Fruit fly (Drosophila melanogaster) whole organism, embryonic: Measurements from ENCODE around the gene Sf3b3.

Experiments used
- Antp ChIP-seq: fragments of 200-800 bp; sonication (Bioruptor generic); optimal IDR thresholded peaks from 3 replicates; lab custom pipeline; 2016; ENCODE audit warnings: missing biosample characterization, missing genetic modification characterization
- BEAF-32 ChIP-seq: fragments of 200-800 bp; sonication (Bioruptor generic); optimal IDR thresholded peaks from 3 replicates; lab custom pipeline; 2017; ENCODE audit warnings: missing biosample characterization, missing genetic modification characterization, mild to moderate bottlenecking, moderate library complexity, missing genetic modification reagents
- Blimp-1 ChIP-seq: fragments of 200-800 bp; sonication (Bioruptor generic); optimal IDR thresholded peaks from 3 replicates; lab custom pipeline; 2018; ENCODE audit warnings: missing biosample characterization, missing genetic modification characterization, mild to moderate bottlenecking, moderate library complexity, missing genetic modification reagents
- CG10654 ChIP-seq: fragments of 200-800 bp; sonication (Bioruptor generic); optimal IDR thresholded peaks from 2 replicates; lab custom pipeline; 2016; ENCODE audit warnings: missing biosample characterization, missing genetic modification characterization
- CG10959 ChIP-seq: fragments of 200-800 bp; sonication (Bioruptor generic); IDR thresholded peaks from 2 replicates; pipeline ENCODE4 v1.3.6; 2022; ENCODE audit warnings: missing biosample characterization, missing genetic modification characterization
- CG13296 ChIP-seq: fragments of 200-800 bp; sonication (Bioruptor generic); optimal IDR thresholded peaks from 3 replicates; lab custom pipeline; 2018; ENCODE audit warnings: missing biosample characterization, mild to moderate bottlenecking, missing genetic modification characterization
- CG13424 ChIP-seq: fragments of 200-800 bp; sonication (Bioruptor generic); optimal IDR thresholded peaks from 2 replicates; lab custom pipeline; 2019; ENCODE audit warnings: missing biosample characterization, mild to moderate bottlenecking, missing genetic modification characterization, moderate library complexity
- CG15269 ChIP-seq: fragments of 200-800 bp; sonication (Bioruptor generic); optimal IDR thresholded peaks from 2 replicates; lab custom pipeline; 2018; ENCODE audit warnings: missing biosample characterization, mild to moderate bottlenecking, missing genetic modification characterization, moderate library complexity
- CG15696 ChIP-seq: fragments of 200-800 bp; sonication (Bioruptor generic); optimal IDR thresholded peaks from 2 replicates; lab custom pipeline; 2019; ENCODE audit warnings: missing biosample characterization, mild to moderate bottlenecking, missing genetic modification characterization, moderate library complexity
- CG1602 ChIP-seq: fragments of 200-800 bp; sonication (Bioruptor generic); optimal IDR thresholded peaks from 3 replicates; lab custom pipeline; 2016; ENCODE audit warnings: missing biosample characterization, missing genetic modification characterization
- CG17612 ChIP-seq: fragments of 200-800 bp; sonication (Bioruptor generic); IDR thresholded peaks from 2 replicates; pipeline ENCODE4 v1.3.6; 2022; ENCODE audit warnings: missing biosample characterization, missing genetic modification characterization
- CG3281 ChIP-seq: fragments of 200-800 bp; sonication (Bioruptor generic); optimal IDR thresholded peaks from 3 replicates; lab custom pipeline; 2017; ENCODE audit warnings: missing biosample characterization, mild to moderate bottlenecking, missing genetic modification characterization
- CG4360 ChIP-seq: fragments of 200-800 bp; sonication (Bioruptor generic); IDR thresholded peaks from 2 replicates; pipeline ENCODE4 v1.3.6; 2022; ENCODE audit warnings: missing biosample characterization, missing genetic modification characterization
- CG4404 ChIP-seq: fragments of 200-800 bp; sonication (Bioruptor generic); IDR thresholded peaks from 2 replicates; pipeline ENCODE4 v1.3.6; 2022; ENCODE audit warnings: missing biosample characterization, missing genetic modification characterization
- CG6254 ChIP-seq: fragments of 200-800 bp; sonication (Bioruptor generic); optimal IDR thresholded peaks from 3 replicates; lab custom pipeline; 2017; ENCODE audit warnings: mild to moderate bottlenecking, missing biosample characterization, missing genetic modification reagents, missing genetic modification characterization
- CG7745 ChIP-seq: fragments of 200-800 bp; sonication (Bioruptor generic); optimal IDR thresholded peaks from 2 replicates; lab custom pipeline; 2018; ENCODE audit warnings: missing biosample characterization, mild to moderate bottlenecking, missing genetic modification characterization, moderate library complexity
- CG8765 ChIP-seq: fragments of 200-800 bp; sonication (Bioruptor generic); IDR thresholded peaks from 2 replicates; pipeline ENCODE4 v1.3.6; 2022; ENCODE audit warnings: missing biosample characterization, missing genetic modification characterization
- CG9215 ChIP-seq: fragments of 200-800 bp; sonication (Bioruptor generic); IDR thresholded peaks from 2 replicates; pipeline ENCODE4 v1.3.6; 2022; ENCODE audit warnings: missing biosample characterization, missing genetic modification characterization
- Dp ChIP-seq: fragments of 200-800 bp; sonication (Bioruptor generic); optimal IDR thresholded peaks from 2 replicates; lab custom pipeline; 2018; ENCODE audit warnings: missing biosample characterization, mild to moderate bottlenecking, missing genetic modification characterization, moderate library complexity
- Fer1 ChIP-seq: fragments of 200-800 bp; sonication (Bioruptor generic); optimal IDR thresholded peaks from 2 replicates; lab custom pipeline; 2017; ENCODE audit warnings: missing biosample characterization, mild to moderate bottlenecking, missing genetic modification characterization
- Gsc ChIP-seq: fragments of 200-800 bp; sonication (Bioruptor generic); IDR thresholded peaks from 2 replicates; pipeline ENCODE4 v1.3.6; 2022; ENCODE audit warnings: missing biosample characterization, missing genetic modification characterization
- HLH4C ChIP-seq: fragments of 200-800 bp; sonication (Bioruptor generic); IDR thresholded peaks from 3 replicates; pipeline ENCODE4 v1.3.6; 2022; ENCODE audit warnings: missing biosample characterization, missing genetic modification characterization; ENCODE audit not compliant: partially characterized antibody
- MBD-R2 ChIP-seq: fragments of 200-800 bp; sonication (Bioruptor generic); IDR thresholded peaks from 2 replicates; pipeline ENCODE4 v1.3.6; 2022; ENCODE audit warnings: missing biosample characterization, missing genetic modification characterization
- Meics ChIP-seq: fragments of 200-800 bp; sonication (Bioruptor generic); optimal IDR thresholded peaks from 2 replicates; lab custom pipeline; 2017; ENCODE audit warnings: missing biosample characterization, mild to moderate bottlenecking, missing genetic modification characterization
- NFAT ChIP-seq: fragments of 200-800 bp; sonication (Bioruptor generic); IDR thresholded peaks from 2 replicates; pipeline ENCODE4 v1.3.6; 2022; ENCODE audit warnings: missing biosample characterization, missing genetic modification characterization
- Scr ChIP-seq: fragments of 200-800 bp; sonication (Bioruptor generic); IDR thresholded peaks from 2 replicates; pipeline ENCODE4 v1.3.6; 2022; ENCODE audit warnings: missing biosample characterization, missing genetic modification characterization; ENCODE audit not compliant: partially characterized antibody
- ac ChIP-seq: fragments of 200-800 bp; sonication (Bioruptor generic); optimal IDR thresholded peaks from 3 replicates; lab custom pipeline; 2017; ENCODE audit warnings: missing biosample characterization, mild to moderate bottlenecking, missing genetic modification characterization
- ara ChIP-seq: fragments of 200-800 bp; sonication (Bioruptor generic); IDR thresholded peaks from 2 replicates; pipeline ENCODE4 v1.3.6; 2022; ENCODE audit warnings: missing biosample characterization, missing genetic modification characterization
- az2 ChIP-seq: fragments of 200-800 bp; sonication (Bioruptor generic); optimal IDR thresholded peaks from 3 replicates; lab custom pipeline; 2016; ENCODE audit warnings: missing biosample characterization, missing genetic modification characterization
- bsh ChIP-seq, 2 experiments: fragments of 200-800 bp; sonication (Bioruptor generic); optimal IDR thresholded peaks; 2 replicates each; lab custom pipeline; 2017 to 2018; ENCODE audit warnings: mild to moderate bottlenecking in 2 of 2, missing biosample characterization in 2 of 2, missing genetic modification characterization in 2 of 2, moderate library complexity in 1 of 2
- cas ChIP-seq: fragments of 200-800 bp; sonication (Bioruptor generic); IDR thresholded peaks from 2 replicates; pipeline ENCODE4 v1.3.6; 2022; ENCODE audit warnings: missing biosample characterization, missing genetic modification characterization
- cwo ChIP-seq: fragments of 200-800 bp; sonication (Bioruptor generic); optimal IDR thresholded peaks from 3 replicates; lab custom pipeline; 2017; ENCODE audit warnings: missing biosample characterization, missing genetic modification characterization, mild to moderate bottlenecking, moderate library complexity, missing genetic modification reagents
- esg ChIP-seq: fragments of 200-800 bp; sonication (Bioruptor generic); conservative IDR thresholded peaks from 2 replicates; pipeline ENCODE4 v1.3.6; 2022; ENCODE audit warnings: missing biosample characterization, missing genetic modification characterization
- gro ChIP-seq: fragments of 200-800 bp; sonication (Bioruptor generic); optimal IDR thresholded peaks from 2 replicates; lab custom pipeline; 2016; ENCODE audit warnings: missing biosample characterization, missing genetic modification characterization
- ham ChIP-seq: fragments of 200-800 bp; sonication (Bioruptor generic); IDR thresholded peaks from 2 replicates; pipeline ENCODE4 v1.3.6; 2022; ENCODE audit warnings: missing biosample characterization, missing genetic modification characterization
- inv ChIP-seq: fragments of 200-800 bp; sonication (Bioruptor generic); IDR thresholded peaks from 2 replicates; pipeline ENCODE4 v1.3.6; 2022; ENCODE audit warnings: missing biosample characterization, missing genetic modification characterization; ENCODE audit not compliant: partially characterized antibody
- jumu ChIP-seq: fragments of 200-800 bp; sonication (Bioruptor generic); optimal IDR thresholded peaks from 3 replicates; lab custom pipeline; 2016; ENCODE audit warnings: missing biosample characterization, missing genetic modification characterization
- kay ChIP-seq: fragments of 200-800 bp; sonication (Bioruptor generic); optimal IDR thresholded peaks from 2 replicates; lab custom pipeline; 2016; ENCODE audit warnings: missing biosample characterization, missing genetic modification characterization
- lmd ChIP-seq: fragments of 200-800 bp; sonication (Bioruptor generic); IDR thresholded peaks from 2 replicates; pipeline ENCODE4 v1.3.6; 2022; ENCODE audit warnings: missing biosample characterization, missing genetic modification characterization
- luna ChIP-seq: fragments of 200-800 bp; sonication (Bioruptor generic); optimal IDR thresholded peaks from 2 replicates; lab custom pipeline; 2016; ENCODE audit warnings: missing biosample characterization, missing genetic modification characterization
- pfk ChIP-seq: fragments of 200-800 bp; sonication (Bioruptor generic); optimal IDR thresholded peaks from 2 replicates; lab custom pipeline; 2018; ENCODE audit warnings: missing biosample characterization, mild to moderate bottlenecking, missing genetic modification characterization, moderate library complexity
- ranshi ChIP-seq: fragments of 200-800 bp; sonication (Bioruptor generic); IDR thresholded peaks from 2 replicates; pipeline ENCODE4 v1.3.6; 2022; ENCODE audit warnings: missing biosample characterization, missing genetic modification characterization
- schlank ChIP-seq: fragments of 200-800 bp; sonication (Bioruptor generic); optimal IDR thresholded peaks from 2 replicates; lab custom pipeline; 2018; ENCODE audit warnings: missing biosample characterization, mild to moderate bottlenecking, missing genetic modification characterization
- sr ChIP-seq: fragments of 200-800 bp; sonication (Bioruptor generic); IDR thresholded peaks from 3 replicates; pipeline ENCODE4 v1.3.6; 2022; ENCODE audit warnings: missing biosample characterization, missing genetic modification characterization
- tio ChIP-seq: fragments of 200-800 bp; sonication (Bioruptor generic); optimal IDR thresholded peaks from 2 replicates; lab custom pipeline; 2017; ENCODE audit warnings: missing biosample characterization, missing genetic modification characterization, inconsistent platforms
- toy ChIP-seq: fragments of 200-800 bp; sonication (Bioruptor generic); IDR thresholded peaks from 2 replicates; pipeline ENCODE4 v1.3.6; 2022; ENCODE audit warnings: missing biosample characterization, missing genetic modification characterization
- tx ChIP-seq: fragments of 200-800 bp; sonication (Bioruptor generic); optimal IDR thresholded peaks from 2 replicates; lab custom pipeline; 2016; ENCODE audit warnings: missing biosample characterization, missing genetic modification characterization
- usp ChIP-seq: fragments of >200 bp; optimal IDR thresholded peaks from 2 replicates; lab custom pipeline; 2017; ENCODE audit warnings: missing biosample characterization, missing genetic modification characterization

Gene Sf3b3

dm6 chr3L:857063-858015, 24.2 kb upstream of the Sf3b3 start, which contains the start of gene dpr20 (continued):
- peak; percentile 91 for TF ChIP-seq lmd (GFP tag; lab: Robert Waterston, UW)
- TF ChIP-seq usp (GFP tag; lab: Kevin White, UChicago): no peak
- no peak for TF ChIP-seq BEAF-32 (GFP tag; lab: Kevin White, UChicago)
- peak; percentile 88 for TF ChIP-seq ranshi (GFP tag; lab: Robert Waterston, UW)
- TF ChIP-seq CG9215 (GFP tag; lab: Robert Waterston, UW): peak; percentile 81
- TF ChIP-seq cas (GFP tag; lab: Robert Waterston, UW): peak; percentile 82; the same call in 1 of the 2 replicates
- TF ChIP-seq bsh (GFP tag; optimal IDR thresholded peaks at IDR 0.05; lab: Kevin White, UChicago): peak; percentile 8 to 74
- peak; percentile 77 for TF ChIP-seq MBD-R2 (GFP tag; lab: Robert Waterston, UW)
- peak; percentile 70 for TF ChIP-seq CG13296
- peak; percentile 58 for TF ChIP-seq CG10654 (GFP tag; lab: Kevin White, UChicago)
- no peak for TF ChIP-seq Scr (GFP tag; lab: Robert Waterston, UW)
- TF ChIP-seq CG17612: peak; percentile 66; the same call in 1 of the 2 replicates
- peak; percentile 52 for TF ChIP-seq CG1602 (GFP tag; lab: Kevin White, UChicago)
- peak; percentile 83 for TF ChIP-seq CG15269 (tag; lab: Kevin White, UChicago)
- peak; percentile 64 for TF ChIP-seq ara (GFP tag; lab: Robert Waterston, UW)
- no peak for TF ChIP-seq inv (GFP tag; lab: Robert Waterston, UW)
- TF ChIP-seq pfk (GFP tag; lab: Kevin White, UChicago): no peak
- TF ChIP-seq CG8765 (GFP tag; lab: Robert Waterston, UW): peak; percentile 80
- TF ChIP-seq Meics (GFP tag; lab: Kevin White, UChicago): peak; percentile 85
- TF ChIP-seq luna (GFP tag; lab: Kevin White, UChicago): peak; percentile 16
- TF ChIP-seq CG15696 (tag; lab: Kevin White, UChicago): peak; percentile 48
- peak; percentile 53 for TF ChIP-seq cwo
- TF ChIP-seq tio: peak; percentile 55
- peak; percentile 64 for TF ChIP-seq jumu
- peak; percentile 79 for TF ChIP-seq esg (GFP tag; lab: Robert Waterston, UW)
- peak; percentile 54 for TF ChIP-seq tx (GFP tag; lab: Kevin White, UChicago)
- no peak for TF ChIP-seq Gsc (GFP tag; lab: Robert Waterston, UW)
- TF ChIP-seq kay: no peak
- TF ChIP-seq CG7745 (tag; lab: Kevin White, UChicago): no peak
- TF ChIP-seq sr (GFP tag; lab: Robert Waterston, UW): peak; percentile 66
- TF ChIP-seq CG10959: peak; percentile 36
- TF ChIP-seq CG4404 (GFP tag; lab: Robert Waterston, UW): peak; percentile 57; the same call in 1 of the 2 replicates
- TF ChIP-seq Fer1 (GFP tag; lab: Kevin White, UChicago): peak; percentile 82
- TF ChIP-seq NFAT (GFP tag; lab: Robert Waterston, UW): peak; percentile 94
- TF ChIP-seq CG13424 (tag; lab: Kevin White, UChicago): peak; percentile 79
- no peak for TF ChIP-seq ham (GFP tag; lab: Robert Waterston, UW)
- peak; percentile 65 for TF ChIP-seq az2
- TF ChIP-seq HLH4C (GFP tag; lab: Robert Waterston, UW): no peak
- peak; percentile 38 for TF ChIP-seq Blimp-1 (GFP tag; lab: Kevin White, UChicago)
- peak; percentile 7 for TF ChIP-seq ac (GFP tag; lab: Kevin White, UChicago)
- peak; percentile 76 for TF ChIP-seq schlank (tag; lab: Kevin White, UChicago)
- TF ChIP-seq toy (GFP tag; lab: Robert Waterston, UW): peak; percentile 66; the same call in 1 of the 2 replicates
- TF ChIP-seq gro (GFP tag; lab: Kevin White, UChicago): peak; percentile 40
- peak; percentile 77 for TF ChIP-seq Antp (GFP tag; lab: Kevin White, UChicago)
- TF ChIP-seq Dp (GFP tag; lab: Kevin White, UChicago): no peak
- TF ChIP-seq CG4360: peak; percentile 52
- TF ChIP-seq CG3281 (GFP tag; lab: Kevin White, UChicago): peak; percentile 81
- no peak for TF ChIP-seq CG6254 (GFP tag; lab: Kevin White, UChicago)
